Fruit fly (Drosophila melanogaster) whole organism, adult: ENCODE results near the gene Cog4.

Source experiments
- CG11617 ChIP-seq: fragments of 200-800 bp; sonication (Bioruptor generic); optimal IDR thresholded peaks from 2 replicates; lab custom pipeline; 2017; ENCODE audit warnings: mild to moderate bottlenecking, missing biosample characterization, missing genetic modification reagents, missing genetic modification characterization
- CG12768 ChIP-seq: fragments of 200-800 bp; sonication (Bioruptor generic); optimal IDR thresholded peaks from 2 replicates; lab custom pipeline; 2017; ENCODE audit warnings: missing biosample characterization, missing genetic modification characterization, mild to moderate bottlenecking, moderate library complexity, missing genetic modification reagents
- CG14711 ChIP-seq: fragments of 200-800 bp; sonication (Bioruptor generic); optimal IDR thresholded peaks from 2 replicates; lab custom pipeline; 2018; ENCODE audit warnings: missing biosample characterization, mild to moderate bottlenecking, missing genetic modification characterization, moderate library complexity
- CG1620 ChIP-seq: fragments of 200-800 bp; sonication (Bioruptor generic); optimal IDR thresholded peaks from 2 replicates; lab custom pipeline; 2016; ENCODE audit warnings: missing biosample characterization, missing genetic modification characterization
- CG33017 ChIP-seq: fragments of 200-800 bp; sonication (Bioruptor generic); optimal IDR thresholded peaks from 2 replicates; lab custom pipeline; 2018; ENCODE audit warnings: missing biosample characterization, mild to moderate bottlenecking, missing genetic modification characterization, moderate library complexity
- CG5204 ChIP-seq: fragments of 200-800 bp; sonication (Bioruptor generic); optimal IDR thresholded peaks from 2 replicates; lab custom pipeline; 2016; ENCODE audit warnings: missing biosample characterization, missing genetic modification characterization
- CG7045 ChIP-seq: fragments of 200-800 bp; sonication (Bioruptor generic); optimal IDR thresholded peaks from 2 replicates; lab custom pipeline; 2017; ENCODE audit warnings: missing biosample characterization, mild to moderate bottlenecking, missing genetic modification characterization
- CG7101 ChIP-seq: fragments of 200-800 bp; sonication (Bioruptor generic); optimal IDR thresholded peaks from 2 replicates; lab custom pipeline; 2018; ENCODE audit warnings: missing biosample characterization, mild to moderate bottlenecking, missing genetic modification characterization, moderate library complexity
- Clk ChIP-seq: fragments of 200-800 bp; sonication (Bioruptor generic); optimal IDR thresholded peaks from 2 replicates; lab custom pipeline; 2017; ENCODE audit warnings: missing biosample characterization, missing genetic modification characterization
- Crg-1 ChIP-seq: fragments of 200-800 bp; sonication (Bioruptor generic); optimal IDR thresholded peaks from 2 replicates; lab custom pipeline; 2016; ENCODE audit warnings: missing biosample characterization, missing genetic modification characterization
- Hr96 ChIP-seq: fragments of 200-800 bp; sonication (Bioruptor generic); optimal IDR thresholded peaks from 2 replicates; lab custom pipeline; 2016; ENCODE audit warnings: missing biosample characterization, missing genetic modification characterization
- Mnt ChIP-seq: fragments of 200-800 bp; sonication (Bioruptor generic); optimal IDR thresholded peaks from 2 replicates; lab custom pipeline; 2016; ENCODE audit warnings: missing biosample characterization, mild to moderate bottlenecking, missing genetic modification characterization
- bab1 ChIP-seq: fragments of 200-800 bp; sonication (Bioruptor generic); optimal IDR thresholded peaks from 3 replicates; lab custom pipeline; 2019; ENCODE audit warnings: missing biosample characterization, mild to moderate bottlenecking, missing genetic modification characterization, moderate library complexity
- cic ChIP-seq: fragments of 200-800 bp; sonication (Bioruptor generic); optimal IDR thresholded peaks from 2 replicates; lab custom pipeline; 2017; ENCODE audit warnings: missing biosample characterization, mild to moderate bottlenecking, missing genetic modification characterization, moderate library complexity
- cnc ChIP-seq, 2 experiments: fragments of >200 bp; optimal IDR thresholded peaks; 2 replicates each; lab custom pipeline; 2017
- kay ChIP-seq: fragments of 200-800 bp; sonication (Bioruptor generic); peaks from one replicate; lab custom pipeline; 2016; ENCODE audit warnings: missing biosample characterization, missing genetic modification characterization, borderline replicate concordance
- ovo ChIP-seq: fragments of 200-800 bp; sonication (Bioruptor generic); optimal IDR thresholded peaks from 2 replicates; lab custom pipeline; 2016; ENCODE audit warnings: missing biosample characterization, missing genetic modification characterization
- pad ChIP-seq: fragments of 200-800 bp; sonication (Bioruptor generic); optimal IDR thresholded peaks from 3 replicates; lab custom pipeline; 2017; ENCODE audit warnings: missing biosample characterization, missing genetic modification characterization, mild to moderate bottlenecking, moderate library complexity, missing genetic modification reagents
- tj ChIP-seq: fragments of 200-800 bp; sonication (Bioruptor generic); optimal IDR thresholded peaks from 3 replicates; lab custom pipeline; 2017; ENCODE audit warnings: missing biosample characterization, mild to moderate bottlenecking, missing genetic modification characterization, moderate library complexity
- toe ChIP-seq: fragments of 200-800 bp; sonication (Bioruptor generic); optimal IDR thresholded peaks from 2 replicates; lab custom pipeline; 2016; ENCODE audit warnings: missing biosample characterization, missing genetic modification characterization

Cog4 gene

dm6 chr2L:10522174-10522893 lies 33.9 kb upstream of the Cog4 start:
- no peak for TF ChIP-seq CG14711 (tag; lab: Kevin White, UChicago)
- TF ChIP-seq cic: no peak
- TF ChIP-seq CG33017 (tag; lab: Kevin White, UChicago): no peak

- TF ChIP-seq CG14711 (tag; lab: Kevin White, UChicago) (peak; percentile 53), CG7101 (tag; lab: Kevin White, UChicago) (peak; percentile 51), kay (GFP tag; lab: Kevin White, UChicago) (no peak)
These were observed 30.8 kb upstream of the Cog4 start for dm6 chr2L:10519225-10519624.

dm6 chr2L:10517085-10517484 lies 28.7 kb upstream of the Cog4 start, which contains the start of the genes Fatp1 and Lrr47:
Gene Fatp1, minus strand, starts transcription at chr2L:10517218.
Gene Lrr47, plus strand, starts transcription at chr2L:10517335.
- TF ChIP-seq Mnt (GFP tag; lab: Kevin White, UChicago) (no peak), kay (GFP tag; lab: Kevin White, UChicago) (no peak), CG11617 (no peak), CG12768 (GFP tag; lab: Kevin White, UChicago) (no peak), CG1620 (GFP tag; lab: Kevin White, UChicago) (no peak), toe (GFP tag; lab: Kevin White, UChicago) (no peak), CG7101 (tag; lab: Kevin White, UChicago) (no peak), Hr96 (no peak), tj (no peak), Clk (GFP tag; lab: Kevin White, UChicago) (no peak), CG33017 (tag; lab: Kevin White, UChicago) (no peak), ovo (GFP tag; lab: Kevin White, UChicago) (peak; percentile 7), CG14711 (tag; lab: Kevin White, UChicago) (peak; percentile 45)

- peak; percentile 86 for TF ChIP-seq Mnt (GFP tag; lab: Kevin White, UChicago)
- peak; percentile 56 for TF ChIP-seq toe (GFP tag; lab: Kevin White, UChicago)
- peak; percentile 60 for TF ChIP-seq CG7101 (tag; lab: Kevin White, UChicago)
- TF ChIP-seq bab1 (GFP tag; lab: Kevin White, UChicago): peak; percentile 45
- no peak for TF ChIP-seq kay (GFP tag; lab: Kevin White, UChicago)
- TF ChIP-seq ovo (GFP tag; lab: Kevin White, UChicago): no peak
- TF ChIP-seq CG33017 (tag; lab: Kevin White, UChicago): peak; percentile 60
- peak; percentile 54 for TF ChIP-seq CG12768 (GFP tag; lab: Kevin White, UChicago)
- TF ChIP-seq pad (GFP tag; lab: Kevin White, UChicago): no peak
- TF ChIP-seq CG1620 (GFP tag; lab: Kevin White, UChicago): peak; percentile 66
- peak; percentile 60 for TF ChIP-seq cic
- TF ChIP-seq CG14711 (tag; lab: Kevin White, UChicago): no peak
- TF ChIP-seq cnc (optimal IDR thresholded peaks at IDR 0.05; lab: Kevin White, UChicago): no peak
- TF ChIP-seq CG5204: peak; percentile 69
- TF ChIP-seq Clk (GFP tag; lab: Kevin White, UChicago): no peak
- TF ChIP-seq CG7045: peak; percentile 9
- no peak for TF ChIP-seq Crg-1 (GFP tag; lab: Kevin White, UChicago)
- TF ChIP-seq tj: peak; percentile 55
- TF ChIP-seq Hr96: peak; percentile 51
- peak; percentile 29 for TF ChIP-seq CG11617
These were observed 28.1 kb upstream of the Cog4 start for dm6 chr2L:10516470-10517048.

dm6 chr2L:10515553-10516174 lies 27.2 kb upstream of the Cog4 start:
- no peak for TF ChIP-seq ovo (GFP tag; lab: Kevin White, UChicago)
- TF ChIP-seq CG12768 (GFP tag; lab: Kevin White, UChicago): no peak
- TF ChIP-seq CG5204: no peak
- no peak for TF ChIP-seq CG7101 (tag; lab: Kevin White, UChicago)
- no peak for TF ChIP-seq bab1 (GFP tag; lab: Kevin White, UChicago)
- no peak for TF ChIP-seq cnc (optimal IDR thresholded peaks at IDR 0.05; lab: Kevin White, UChicago)
- no peak for TF ChIP-seq Clk (GFP tag; lab: Kevin White, UChicago)
- TF ChIP-seq kay (GFP tag; lab: Kevin White, UChicago): peak; percentile 90
- TF ChIP-seq cic: no peak
- no peak for TF ChIP-seq Mnt (GFP tag; lab: Kevin White, UChicago)
- no peak for TF ChIP-seq toe (GFP tag; lab: Kevin White, UChicago)
- peak; percentile 13 for TF ChIP-seq CG14711 (tag; lab: Kevin White, UChicago)
- TF ChIP-seq Hr96: no peak
- no peak for TF ChIP-seq CG11617
- no peak for TF ChIP-seq CG33017 (tag; lab: Kevin White, UChicago)

- no peak for TF ChIP-seq tj
- peak; percentile 54 for TF ChIP-seq toe (GFP tag; lab: Kevin White, UChicago)
- TF ChIP-seq kay (GFP tag; lab: Kevin White, UChicago): no peak
- TF ChIP-seq CG5204: no peak
- no peak for TF ChIP-seq cnc (optimal IDR thresholded peaks at IDR 0.05; lab: Kevin White, UChicago)
- TF ChIP-seq Mnt (GFP tag; lab: Kevin White, UChicago): peak; percentile 3
- no peak for TF ChIP-seq CG1620 (GFP tag; lab: Kevin White, UChicago)
- peak; percentile 18 for TF ChIP-seq pad (GFP tag; lab: Kevin White, UChicago)
- TF ChIP-seq CG11617: no peak
- peak; percentile 34 for TF ChIP-seq cic
- no peak for TF ChIP-seq bab1 (GFP tag; lab: Kevin White, UChicago)
- peak; percentile 96 for TF ChIP-seq CG12768 (GFP tag; lab: Kevin White, UChicago)
- TF ChIP-seq ovo (GFP tag; lab: Kevin White, UChicago): no peak
- peak; percentile 49 for TF ChIP-seq CG33017 (tag; lab: Kevin White, UChicago)
- peak; percentile 0 for TF ChIP-seq CG7045
- TF ChIP-seq Hr96: peak; percentile 65
These were observed 26.2 kb upstream of the Cog4 start for dm6 chr2L:10514586-10515137.
